Fruit fly (Drosophila melanogaster): ENCODE measurements around the gene Pdxk.

Pdxk gene

dm6 chr3L:9380344-9380849, 20.3 kb downstream of the Pdxk start:
- no peak for TF ChIP-seq CG8478 (optimal IDR thresholded peaks at IDR 0.05)
- TF ChIP-seq CTCF (optimal IDR thresholded peaks at IDR 0.05), result no peak

dm6 chr3L:9381602-9382001, 21.5 kb downstream of the Pdxk start, which contains the start of gene Hsp23:
Gene Hsp23 (plus strand): TSS chr3L:9381882.
- TF ChIP-seq CTCF (optimal IDR thresholded peaks at IDR 0.05), result no peak
- no peak for TF ChIP-seq CG8478 (optimal IDR thresholded peaks at IDR 0.05)

dm6 chr3L:9383345-9384075, 23.4 kb downstream of the Pdxk start, which contains the start of gene Hsp27:
Gene Hsp27 (plus strand): TSS chr3L:9384063.
- TF ChIP-seq CG8478 (optimal IDR thresholded peaks at IDR 0.05), result no peak
- TF ChIP-seq CTCF (optimal IDR thresholded peaks at IDR 0.05), result no peak

dm6 chr3L:9384445-9385079, 24.4 kb downstream of the Pdxk start:
- TF ChIP-seq CG8478 (optimal IDR thresholded peaks at IDR 0.05) (no peak), CTCF (optimal IDR thresholded peaks at IDR 0.05) (no peak)

dm6 chr3L:9391340-9391980, 31.3 kb downstream of the Pdxk start:
- TF ChIP-seq CG8478 (optimal IDR thresholded peaks at IDR 0.05) (no peak), CTCF (optimal IDR thresholded peaks at IDR 0.05) (no peak)

- TF ChIP-seq CG8478 (optimal IDR thresholded peaks at IDR 0.05) (no peak), CTCF (optimal IDR thresholded peaks at IDR 0.05) (no peak)
These were observed 35.9 kb downstream of the Pdxk start for dm6 chr3L:9396038-9396437.

- TF ChIP-seq CG8478 (optimal IDR thresholded peaks at IDR 0.05) (no peak), CTCF (optimal IDR thresholded peaks at IDR 0.05) (no peak)
These were observed 36.6 kb downstream of the Pdxk start for dm6 chr3L:9396704-9397103.

- TF ChIP-seq CG8478 (optimal IDR thresholded peaks at IDR 0.05), result no peak
- TF ChIP-seq CTCF (optimal IDR thresholded peaks at IDR 0.05), result no peak
These were observed 37.0 kb downstream of the Pdxk start for dm6 chr3L:9397156-9397555.

- TF ChIP-seq CG8478 (optimal IDR thresholded peaks at IDR 0.05), result no peak
- TF ChIP-seq CTCF (optimal IDR thresholded peaks at IDR 0.05), result no peak
These were observed 37.9 kb downstream of the Pdxk start for dm6 chr3L:9398028-9398427.

- no peak for TF ChIP-seq CTCF (optimal IDR thresholded peaks at IDR 0.05)
- no peak for TF ChIP-seq CG8478 (optimal IDR thresholded peaks at IDR 0.05)
These were observed 38.4 kb downstream of the Pdxk start for dm6 chr3L:9398435-9398981.

dm6 chr3L:9399013-9399750, 39.1 kb downstream of the Pdxk start, which contains the start of gene CG4080:
Gene CG4080 (minus strand): TSS chr3L:9399227.
- TF ChIP-seq CTCF (optimal IDR thresholded peaks at IDR 0.05), result peak in 1 of 2 experiments; percentile 10
- TF ChIP-seq CG8478 (optimal IDR thresholded peaks at IDR 0.05), result no peak

- TF ChIP-seq CG8478 (optimal IDR thresholded peaks at IDR 0.05), result no peak
- no peak for TF ChIP-seq CTCF (optimal IDR thresholded peaks at IDR 0.05)
These were observed 39.7 kb downstream of the Pdxk start for dm6 chr3L:9399855-9400254.

- TF ChIP-seq CG8478 (optimal IDR thresholded peaks at IDR 0.05), result no peak
- no peak for TF ChIP-seq CTCF (optimal IDR thresholded peaks at IDR 0.05)
These were observed 40.7 kb downstream of the Pdxk start for dm6 chr3L:9400697-9401353.
